Worm (Caenorhabditis elegans) whole organism, L4 larva: Measurements from ENCODE around the gene Y82E9BR.10.
A peak's percentile ranks its signal among the peaks of the same experiment; 100 is the strongest.

Experiments
- F10B5.3 ChIP-seq: sonication (generic microtip); optimal IDR thresholded peaks from 2 replicates; lab custom pipeline; 2016; ENCODE audit warnings: mild to moderate bottlenecking, missing genetic modification characterization, missing compliant biosample characterization
- F26F4.8 ChIP-seq: fragments of 200-800 bp; sonication (Bioruptor generic); conservative IDR thresholded peaks from 2 replicates; pipeline ENCODE4 v1.3.6; 2022; ENCODE audit warnings: missing genetic modification characterization, missing compliant biosample characterization
- F44E2.7 ChIP-seq: fragments of 200-800 bp; sonication (Bioruptor generic); IDR thresholded peaks from 2 replicates; pipeline ENCODE4 v2.1.2; 2022; ENCODE audit warnings: missing genetic modification characterization, missing compliant biosample characterization
- R02D3.7 ChIP-seq: fragments of 150-350 bp; sonication (generic microtip); optimal IDR thresholded peaks from 3 replicates; lab custom pipeline; 2014; ENCODE audit warnings: missing biosample characterization, missing genetic modification characterization
- T20F7.1 ChIP-seq: fragments of 200-800 bp; sonication (Bioruptor generic); optimal IDR thresholded peaks from 2 replicates; lab custom pipeline; 2018; ENCODE audit warnings: mild to moderate bottlenecking, missing genetic modification characterization, missing compliant biosample characterization
- T26A8.4 ChIP-seq: fragments of 200-800 bp; sonication (Bioruptor generic); IDR thresholded peaks from 2 replicates; pipeline ENCODE4 v1.3.6; 2022; ENCODE audit warnings: missing genetic modification characterization, missing compliant biosample characterization
- Y75B8A.6 ChIP-seq: fragments of 200-800 bp; sonication (Bioruptor generic); IDR thresholded peaks from 2 replicates; pipeline ENCODE4 v1.3.6; 2022; ENCODE audit warnings: missing genetic modification reagents, missing genetic modification characterization, missing compliant biosample characterization
- aha-1 ChIP-seq: fragments of 150-350 bp; peaks from one replicate; lab custom pipeline; 2014; ENCODE audit warnings: missing biosample characterization, missing genetic modification characterization
- aly-2 ChIP-seq: sonication (generic microtip); optimal IDR thresholded peaks from 2 replicates; lab custom pipeline; 2018; ENCODE audit warnings: missing biosample characterization, missing genetic modification characterization
- ceh-28 ChIP-seq: fragments of 150-350 bp; optimal IDR thresholded peaks from 2 replicates; lab custom pipeline; 2014; ENCODE audit warnings: missing biosample characterization, missing genetic modification reagents, missing genetic modification characterization
- ceh-62 ChIP-seq: sonication (generic microtip); optimal IDR thresholded peaks from 2 replicates; lab custom pipeline; 2017; ENCODE audit warnings: missing biosample characterization, missing genetic modification characterization
- dmd-6 ChIP-seq: fragments of 200-800 bp; sonication (Bioruptor generic); IDR thresholded peaks from 2 replicates; pipeline ENCODE4 v1.3.6; 2022; ENCODE audit warnings: missing genetic modification reagents, missing genetic modification characterization, missing compliant biosample characterization
- dmd-8 ChIP-seq: fragments of 200-800 bp; sonication (Bioruptor generic); IDR thresholded peaks from 2 replicates; pipeline ENCODE4 v1.3.6; 2022; ENCODE audit warnings: missing genetic modification characterization, missing compliant biosample characterization
- dpl-1 ChIP-seq: fragments of 150-350 bp; optimal IDR thresholded peaks from 2 replicates; lab custom pipeline; 2014; ENCODE audit warnings: missing biosample characterization, missing genetic modification reagents, missing genetic modification characterization
- egl-27 ChIP-seq: sonication (generic microtip); optimal IDR thresholded peaks from 3 replicates; lab custom pipeline; 2017; ENCODE audit warnings: missing biosample characterization, missing genetic modification reagents, missing genetic modification characterization
- fkh-10 ChIP-seq: fragments of 150-350 bp; optimal IDR thresholded peaks from 2 replicates; lab custom pipeline; 2014; ENCODE audit warnings: missing biosample characterization, missing genetic modification reagents, missing genetic modification characterization
- gei-8 ChIP-seq: fragments of 200-800 bp; sonication (Bioruptor generic); optimal IDR thresholded peaks from 2 replicates; lab custom pipeline; 2018; ENCODE audit warnings: mild to moderate bottlenecking, missing genetic modification characterization, missing compliant biosample characterization
- hlh-11 ChIP-seq: fragments of 200-800 bp; sonication (Bioruptor generic); optimal IDR thresholded peaks from 2 replicates; lab custom pipeline; 2018; ENCODE audit warnings: mild to moderate bottlenecking, missing genetic modification characterization, missing compliant biosample characterization
- hlh-30 ChIP-seq: sonication (generic microtip); optimal IDR thresholded peaks from 2 replicates; lab custom pipeline; 2017; ENCODE audit warnings: antibody characterized with exemption, mild to moderate bottlenecking, missing genetic modification characterization, missing compliant biosample characterization; ENCODE audit not compliant: insufficient read depth
- lin-13 ChIP-seq: fragments of 150-350 bp; optimal IDR thresholded peaks from 2 replicates; lab custom pipeline; 2014; ENCODE audit warnings: missing biosample characterization, missing genetic modification reagents, missing genetic modification characterization
- lin-29 ChIP-seq: fragments of 200-800 bp; sonication (Bioruptor generic); IDR thresholded peaks from 2 replicates; pipeline ENCODE4 v1.3.6; 2022; ENCODE audit warnings: missing genetic modification reagents, missing genetic modification characterization, missing compliant biosample characterization
- lin-39 ChIP-seq: fragments of 150-350 bp; optimal IDR thresholded peaks from 2 replicates; lab custom pipeline; 2014; ENCODE audit warnings: missing biosample characterization, missing genetic modification reagents, missing genetic modification characterization
- lsy-2 ChIP-seq, 2 experiments: fragments of 150-350 bp in 1 of 2; sonication (generic microtip) in 1 of 2; optimal IDR thresholded peaks; 2 replicates each; lab custom pipeline; 2014 to 2017; ENCODE audit warnings: missing biosample characterization in 2 of 2, missing genetic modification characterization in 2 of 2
- madf-5 ChIP-seq, 2 experiments: fragments of 200-800 bp; sonication (Bioruptor generic); IDR thresholded peaks; 2 replicates each; pipeline ENCODE4 v1.3.6; 2022; ENCODE audit warnings: missing compliant biosample characterization in 2 of 2, missing genetic modification characterization in 2 of 2
- mdt-29 ChIP-seq: fragments of 200-800 bp; sonication (Bioruptor generic); IDR thresholded peaks from 2 replicates; pipeline ENCODE4 v1.3.6; 2022; ENCODE audit warnings: missing genetic modification reagents, missing genetic modification characterization, missing compliant biosample characterization
- mep-1 ChIP-seq: fragments of 150-350 bp; sonication (generic microtip); optimal IDR thresholded peaks from 3 replicates; lab custom pipeline; 2014; ENCODE audit warnings: missing biosample characterization, missing genetic modification characterization
- mxl-3 ChIP-seq: fragments of 200-800 bp; sonication (Bioruptor generic); optimal IDR thresholded peaks from 2 replicates; lab custom pipeline; 2018; ENCODE audit warnings: mild to moderate bottlenecking, missing genetic modification characterization, missing compliant biosample characterization
- nhr-10 ChIP-seq: fragments of 150-350 bp; optimal IDR thresholded peaks from 2 replicates; lab custom pipeline; 2014; ENCODE audit warnings: missing biosample characterization, missing genetic modification characterization
- nhr-102 ChIP-seq: sonication (generic microtip); optimal IDR thresholded peaks from 2 replicates; lab custom pipeline; 2016; ENCODE audit warnings: mild to moderate bottlenecking, missing genetic modification characterization, moderate library complexity, missing compliant biosample characterization
- nhr-111 ChIP-seq: fragments of 200-800 bp; sonication (Bioruptor generic); optimal IDR thresholded peaks from 2 replicates; lab custom pipeline; 2018; ENCODE audit warnings: mild to moderate bottlenecking, missing genetic modification characterization, missing compliant biosample characterization
- nhr-25 ChIP-seq: sonication (generic microtip); optimal IDR thresholded peaks from 2 replicates; lab custom pipeline; 2017; ENCODE audit warnings: missing genetic modification characterization, mild to moderate bottlenecking, missing compliant biosample characterization, antibody characterized with exemption, moderate library complexity, borderline replicate concordance; ENCODE audit not compliant: insufficient read depth
- nhr-48 ChIP-seq: sonication (generic microtip); optimal IDR thresholded peaks from 2 replicates; lab custom pipeline; 2016; ENCODE audit warnings: mild to moderate bottlenecking, missing genetic modification characterization, missing compliant biosample characterization
- nhr-6 ChIP-seq: fragments of 150-350 bp; optimal IDR thresholded peaks from 2 replicates; lab custom pipeline; 2014; ENCODE audit warnings: missing biosample characterization, missing genetic modification characterization
- pha-4 ChIP-seq, 2 experiments: fragments of 150-350 bp in 1 of 2; fragments of 200-800 bp in 1 of 2; sonication (Bioruptor generic) in 1 of 2; IDR thresholded peaks in 1 of 2; optimal IDR thresholded peaks in 1 of 2; 2 replicates each; pipeline versions ENCODE4 v1.3.6 to Lab custom; 2014 to 2022; ENCODE audit warnings: missing genetic modification characterization in 2 of 2, missing genetic modification reagents in 2 of 2, missing biosample characterization in 1 of 2, missing compliant biosample characterization in 1 of 2
- php-3 ChIP-seq: fragments of 200-800 bp; sonication (Bioruptor generic); IDR thresholded peaks from 2 replicates; pipeline ENCODE4 v1.3.6; 2022; ENCODE audit warnings: missing genetic modification reagents, missing genetic modification characterization, missing compliant biosample characterization
- rbr-2 ChIP-seq: sonication (generic microtip); optimal IDR thresholded peaks from 2 replicates; lab custom pipeline; 2016; ENCODE audit warnings: missing genotype, missing genetic modification characterization, missing compliant biosample characterization
- sdz-12 ChIP-seq: fragments of 200-800 bp; sonication (Bioruptor generic); optimal IDR thresholded peaks from 2 replicates; lab custom pipeline; 2018; ENCODE audit warnings: mild to moderate bottlenecking, missing genetic modification characterization, missing compliant biosample characterization
- set-16 ChIP-seq: fragments of 200-800 bp; sonication (Bioruptor generic); IDR thresholded peaks from 2 replicates; pipeline ENCODE4 v1.3.6; 2022; ENCODE audit warnings: missing genetic modification reagents, missing genetic modification characterization, missing compliant biosample characterization
- snpc-1.2 ChIP-seq: fragments of 200-800 bp; sonication (Bioruptor generic); IDR thresholded peaks from 2 replicates; pipeline ENCODE4 v1.3.6; 2022; ENCODE audit warnings: missing genetic modification reagents, missing genetic modification characterization, missing compliant biosample characterization
- spr-1 ChIP-seq: sonication (generic microtip); optimal IDR thresholded peaks from 2 replicates; lab custom pipeline; 2016; ENCODE audit warnings: mild to moderate bottlenecking, missing genetic modification characterization, missing compliant biosample characterization
- spr-3 ChIP-seq: fragments of 200-800 bp; sonication (Bioruptor generic); optimal IDR thresholded peaks from 2 replicates; lab custom pipeline; 2018; ENCODE audit warnings: mild to moderate bottlenecking, missing genetic modification characterization, missing compliant biosample characterization
- tag-97 ChIP-seq: fragments of 200-800 bp; sonication (Bioruptor generic); IDR thresholded peaks from 2 replicates; pipeline ENCODE4 v1.3.6; 2022; ENCODE audit warnings: missing genetic modification characterization, missing compliant biosample characterization
- unc-39 ChIP-seq: sonication (generic microtip); optimal IDR thresholded peaks from 2 replicates; lab custom pipeline; 2017; ENCODE audit warnings: missing biosample characterization, missing genetic modification characterization
- unc-62 ChIP-seq, 3 experiments: fragments of 150-350 bp in 1 of 3; sonication (generic microtip); optimal IDR thresholded peaks in 2 of 3; peaks in 1 of 3; 1 replicate in 1 of 3; 2 replicates in 2 of 3; lab custom pipeline; 2014 to 2017; ENCODE audit warnings: missing biosample characterization in 3 of 3, missing genetic modification characterization in 3 of 3, missing genetic modification reagents in 3 of 3, missing genotype in 1 of 3
- vab-7 ChIP-seq: fragments of 200-800 bp; sonication (Bioruptor generic); IDR thresholded peaks from 2 replicates; pipeline ENCODE4 v1.3.6; 2022; ENCODE audit warnings: missing genetic modification reagents, missing genetic modification characterization, missing compliant biosample characterization
- zfp-2 ChIP-seq: sonication (generic microtip); optimal IDR thresholded peaks from 2 replicates; lab custom pipeline; 2016; ENCODE audit warnings: mild to moderate bottlenecking, missing genetic modification characterization, missing compliant biosample characterization

The Y82E9BR.10 gene

DNA sequence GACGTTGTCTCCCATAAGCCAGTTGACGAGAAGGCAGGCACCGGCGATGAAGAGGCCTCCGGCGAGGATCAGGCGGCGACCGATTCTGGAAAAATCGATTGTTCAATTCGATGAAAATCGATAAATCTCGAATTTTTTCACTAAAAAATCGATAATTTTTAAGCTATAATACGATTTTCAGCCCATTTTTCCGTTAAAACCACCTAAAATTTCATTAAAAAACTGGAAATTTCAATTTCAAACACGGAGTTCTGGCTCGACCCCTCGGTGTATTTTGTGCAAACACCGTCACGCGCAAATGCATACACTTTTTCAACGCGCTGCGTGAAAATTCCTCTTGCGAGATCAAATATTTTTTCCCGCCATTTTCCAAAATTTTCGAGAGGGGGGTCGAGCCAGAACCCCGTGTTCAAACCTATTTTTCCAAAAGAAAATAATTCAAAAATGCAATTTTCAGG lies 45.0 kb upstream of the Y82E9BR.10 start:
- TF ChIP-seq set-16 (peak; percentile 31; the same call in 1 of the 2 replicates), ceh-28 (peak; percentile 69), aha-1 (tag; lab: Kevin White, UChicago) (peak; percentile 20)
- TF ChIP-seq, all 104 proteins: peak for 3; not testable (repeated sequence) for 101

ce11 chrIII:1419700-1420356 lies 44.4 kb upstream of the Y82E9BR.10 start:
- TF ChIP-seq php-3 (GFP tag; lab: Robert Waterston, UW) (no peak; the same call in 1 of the 2 replicates), egl-27 (tag; lab: Kevin White, UChicago) (no peak), T26A8.4 (GFP tag; lab: Robert Waterston, UW) (peak; percentile 84), lin-29 (GFP tag; lab: Robert Waterston, UW) (0 out of 2 replicates have a peak, but pooled peaks have one; percentile 10), Y75B8A.6 (GFP tag; lab: Robert Waterston, UW) (peak; percentile 90), fkh-10 (GFP tag; lab: Kevin White, UChicago) (no peak), nhr-48 (tag; lab: Kevin White, UChicago) (peak; percentile 72), dmd-6 (GFP tag; lab: Robert Waterston, UW) (peak; percentile 54), dmd-8 (no peak), spr-1 (tag; lab: Kevin White, UChicago) (peak; percentile 60), F44E2.7 (GFP tag; lab: Robert Waterston, UW) (no peak), unc-62 (GFP tag; optimal IDR thresholded peaks at IDR 0.05 in 1 of 2; lab: Kevin White, UChicago) (peak in 1 of 2 experiments; percentile 24), unc-62 (tag; optimal IDR thresholded peaks at IDR 0.05; lab: Kevin White, UChicago) (no peak), mxl-3 (GFP tag; lab: Kevin White, UChicago) (no peak), snpc-1.2 (peak; percentile 71), nhr-10 (tag; lab: Kevin White, UChicago) (peak; percentile 95), R02D3.7 (tag; lab: Kevin White, UChicago) (peak; percentile 35), lsy-2 (tag; optimal IDR thresholded peaks at IDR 0.05; lab: Kevin White, UChicago) (peak; percentile 81 to 87), F10B5.3 (tag; lab: Kevin White, UChicago) (peak; percentile 38), vab-7 (GFP tag; lab: Robert Waterston, UW) (peak; percentile 36; the same call in 1 of the 2 replicates), ceh-62 (tag; lab: Kevin White, UChicago) (no peak), T20F7.1 (GFP tag; lab: Kevin White, UChicago) (peak; percentile 86), tag-97 (GFP tag; lab: Robert Waterston, UW) (no peak), madf-5 (GFP tag; IDR thresholded peaks at IDR 0.05; lab: Robert Waterston, UW) (peak; percentile 42 to 50; a peak in 1 of 4 replicates), lin-39 (tag; lab: Kevin White, UChicago) (no peak), nhr-6 (peak; percentile 77), zfp-2 (tag; lab: Kevin White, UChicago) (peak; percentile 73), unc-39 (tag; lab: Kevin White, UChicago) (no peak), mep-1 (tag; lab: Kevin White, UChicago) (peak; percentile 94), dpl-1 (GFP tag; lab: Kevin White, UChicago) (no peak), pha-4 (GFP tag; IDR thresholded peaks at IDR 0.05; lab: Robert Waterston, UW) (peak; percentile 92), pha-4 (tag; optimal IDR thresholded peaks at IDR 0.05; lab: Kevin White, UChicago) (no peak), sdz-12 (GFP tag; lab: Kevin White, UChicago) (peak; percentile 94), rbr-2 (peak; percentile 48), aly-2 (tag; lab: Kevin White, UChicago) (peak; percentile 97), set-16 (peak; percentile 74), lin-13 (GFP tag; lab: Kevin White, UChicago) (peak; percentile 93), nhr-25 (tag; lab: Kevin White, UChicago) (peak; percentile 51), nhr-102 (tag; lab: Kevin White, UChicago) (peak; percentile 86), mdt-29 (GFP tag; lab: Robert Waterston, UW) (peak; percentile 79; the same call in 1 of the 2 replicates), hlh-11 (tag; lab: Kevin White, UChicago) (peak; percentile 57), gei-8 (GFP tag; lab: Kevin White, UChicago) (peak; percentile 37), spr-3 (peak; percentile 75), hlh-30 (peak; percentile 25), nhr-111 (GFP tag; lab: Kevin White, UChicago) (peak; percentile 95), F26F4.8 (GFP tag; lab: Robert Waterston, UW) (no peak)
